Fruit fly (Drosophila melanogaster) whole organism, prepupa: ENCODE measurements around the gene CG10638.

Experiments used
- CG10631 ChIP-seq: fragments of 200-800 bp; sonication (Bioruptor generic); optimal IDR thresholded peaks from 2 replicates; lab custom pipeline; 2016; ENCODE audit warnings: missing biosample characterization, missing genetic modification characterization
- CG11762 ChIP-seq: fragments of 200-800 bp; sonication (Bioruptor generic); optimal IDR thresholded peaks from 3 replicates; lab custom pipeline; 2016; ENCODE audit warnings: missing biosample characterization, missing genetic modification characterization; ENCODE audit not compliant: insufficient read depth
- CG16779 ChIP-seq: fragments of 200-800 bp; sonication (Bioruptor generic); optimal IDR thresholded peaks from 3 replicates; lab custom pipeline; 2017; ENCODE audit warnings: missing biosample characterization, mild to moderate bottlenecking, missing genetic modification characterization
- CG4318 ChIP-seq: fragments of 200-800 bp; sonication (Bioruptor generic); optimal IDR thresholded peaks from 3 replicates; lab custom pipeline; 2017; ENCODE audit warnings: missing biosample characterization, mild to moderate bottlenecking, missing genetic modification characterization
- CG6163 ChIP-seq: fragments of 200-800 bp; sonication (Bioruptor generic); IDR thresholded peaks from 3 replicates; pipeline ENCODE4 v1.3.6; 2022; ENCODE audit warnings: missing biosample characterization, missing genetic modification characterization
- CG6854 ChIP-seq: fragments of 200-800 bp; sonication (Bioruptor generic); optimal IDR thresholded peaks from 2 replicates; lab custom pipeline; 2017; ENCODE audit warnings: missing biosample characterization, mild to moderate bottlenecking, missing genetic modification characterization
- Eip75B ChIP-seq: fragments of 200-800 bp; sonication (Bioruptor generic); optimal IDR thresholded peaks from 3 replicates; lab custom pipeline; 2016; ENCODE audit warnings: missing biosample characterization, missing genetic modification characterization
- Gug ChIP-seq: fragments of 200-800 bp; sonication (Bioruptor generic); IDR thresholded peaks from 2 replicates; pipeline ENCODE4 v1.3.6; 2022; ENCODE audit warnings: missing biosample characterization, missing genetic modification characterization
- achi ChIP-seq: fragments of 200-800 bp; sonication (Bioruptor generic); optimal IDR thresholded peaks from 3 replicates; lab custom pipeline; 2016; ENCODE audit warnings: missing biosample characterization, missing genetic modification characterization
- cyc ChIP-seq: fragments of 200-800 bp; sonication (Bioruptor generic); optimal IDR thresholded peaks from 3 replicates; lab custom pipeline; 2016; ENCODE audit warnings: missing biosample characterization, missing genetic modification characterization
- esn ChIP-seq: fragments of 200-800 bp; sonication (Bioruptor generic); optimal IDR thresholded peaks from 2 replicates; lab custom pipeline; 2016; ENCODE audit warnings: missing biosample characterization, mild to moderate bottlenecking, missing genetic modification characterization, moderate library complexity
- pdm3 ChIP-seq: fragments of 200-800 bp; sonication (Bioruptor generic); optimal IDR thresholded peaks from 3 replicates; lab custom pipeline; 2016; ENCODE audit warnings: missing biosample characterization, missing genetic modification characterization
- ss ChIP-seq, 2 experiments: fragments of 200-800 bp; sonication (Bioruptor generic); optimal IDR thresholded peaks; 2 replicates in 1 of 2; 3 replicates in 1 of 2; lab custom pipeline; 2017 to 2018; ENCODE audit warnings: mild to moderate bottlenecking in 2 of 2, missing biosample characterization in 2 of 2, missing genetic modification characterization in 2 of 2, moderate library complexity in 1 of 2
- vri ChIP-seq: fragments of 200-800 bp; sonication (Bioruptor generic); optimal IDR thresholded peaks from 3 replicates; lab custom pipeline; 2016; ENCODE audit warnings: missing biosample characterization, mild to moderate bottlenecking, missing genetic modification characterization

DNA sequence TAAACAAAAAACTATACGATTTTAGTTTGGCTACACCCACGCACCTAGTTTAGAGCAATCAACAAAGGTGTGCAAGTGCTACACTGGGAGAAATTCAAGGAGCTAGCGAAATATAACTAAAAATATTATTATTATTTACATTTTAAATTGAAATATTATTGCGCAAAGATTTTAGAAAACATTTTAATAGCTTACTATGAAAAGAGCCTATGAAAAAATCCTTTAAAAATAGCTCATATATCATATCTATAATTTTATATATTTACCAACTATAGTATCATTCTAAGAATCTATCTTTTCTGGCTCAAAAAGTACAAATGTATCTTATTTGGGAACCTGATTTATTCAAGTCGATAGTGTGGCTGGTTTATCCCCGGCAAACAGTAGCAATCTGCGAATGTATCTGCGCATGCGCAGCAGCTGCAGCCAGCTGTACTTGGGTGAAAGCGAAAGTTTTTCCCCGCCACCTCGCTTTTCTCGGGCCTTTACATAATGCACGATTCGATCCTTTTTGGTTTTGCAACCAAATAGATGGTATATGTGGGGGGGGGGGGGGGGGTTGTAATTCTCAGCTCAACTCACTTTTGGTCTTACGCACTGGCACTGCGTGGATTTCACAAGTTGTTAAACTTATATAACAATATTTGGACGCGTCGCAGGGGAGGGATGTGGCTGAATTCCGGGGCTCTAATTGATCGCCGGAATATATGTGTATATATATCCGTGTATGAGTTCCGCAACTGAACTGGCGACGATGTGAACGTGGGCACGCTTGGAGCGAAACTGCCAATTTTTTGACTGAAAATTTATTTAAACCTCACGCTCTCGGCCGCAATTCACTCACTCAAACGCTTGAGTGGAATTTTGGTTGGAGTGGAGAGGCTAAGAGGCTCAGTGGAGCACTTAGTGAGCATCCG, 4.4 kb downstream of the CG10638 start, which contains the start of gene CG10657:
- no peak for TF ChIP-seq CG10631 (GFP tag; lab: Kevin White, UChicago)
- TF ChIP-seq pdm3, result no peak
- no peak for TF ChIP-seq ss (GFP tag; optimal IDR thresholded peaks at IDR 0.05; lab: Kevin White, UChicago)
- TF ChIP-seq cyc (GFP tag; lab: Kevin White, UChicago), result no peak
- TF ChIP-seq Eip75B (GFP tag; lab: Kevin White, UChicago), result no peak
- TF ChIP-seq CG11762 (GFP tag; lab: Kevin White, UChicago), result peak; percentile 3
- TF ChIP-seq CG16779 (tag; lab: Kevin White, UChicago), result no peak
- no peak for TF ChIP-seq achi
- no peak for TF ChIP-seq CG6854 (GFP tag; lab: Kevin White, UChicago)
- TF ChIP-seq CG4318 (GFP tag; lab: Kevin White, UChicago), result no peak
- no peak for TF ChIP-seq esn
- TF ChIP-seq CG6163 (GFP tag; lab: Robert Waterston, UW), result no peak
- no peak for TF ChIP-seq Gug (GFP tag; lab: Robert Waterston, UW)
- TF ChIP-seq vri (GFP tag; lab: Kevin White, UChicago), result peak; percentile 66
